Fruit fly (Drosophila melanogaster) whole organism, embryonic: ENCODE results near the gene CG14212.

Experiments used
- Atf3 ChIP-seq: fragments of 200-800 bp; sonication (Bioruptor generic); optimal IDR thresholded peaks from 3 replicates; lab custom pipeline; 2016; ENCODE audit warnings: missing biosample characterization, missing genetic modification characterization
- C15 ChIP-seq: fragments of 200-800 bp; sonication (Bioruptor generic); IDR thresholded peaks from 3 replicates; pipeline ENCODE4 v1.3.6; 2022; ENCODE audit warnings: missing biosample characterization, missing genetic modification characterization
- CG10274 ChIP-seq: fragments of 200-800 bp; sonication (Bioruptor generic); optimal IDR thresholded peaks from 3 replicates; lab custom pipeline; 2017; ENCODE audit warnings: missing biosample characterization, mild to moderate bottlenecking, missing genetic modification characterization
- CG10431 ChIP-seq: fragments of 200-800 bp; sonication (Bioruptor generic); optimal IDR thresholded peaks from 3 replicates; lab custom pipeline; 2018; ENCODE audit warnings: missing biosample characterization, mild to moderate bottlenecking, missing genetic modification characterization
- CG10654 ChIP-seq: fragments of 200-800 bp; sonication (Bioruptor generic); optimal IDR thresholded peaks from 2 replicates; lab custom pipeline; 2016; ENCODE audit warnings: missing biosample characterization, missing genetic modification characterization
- CG13624 ChIP-seq: fragments of 200-800 bp; sonication (Bioruptor generic); optimal IDR thresholded peaks from 2 replicates; lab custom pipeline; 2016; ENCODE audit warnings: missing biosample characterization, missing genetic modification characterization
- CG14050 ChIP-seq: fragments of 200-800 bp; sonication (Bioruptor generic); IDR thresholded peaks from 3 replicates; pipeline ENCODE4 v1.3.6; 2022; ENCODE audit warnings: missing biosample characterization, missing genetic modification characterization
- CG14710 ChIP-seq: fragments of 200-800 bp; sonication (Bioruptor generic); optimal IDR thresholded peaks from 3 replicates; lab custom pipeline; 2019; ENCODE audit warnings: missing biosample characterization, mild to moderate bottlenecking, missing genetic modification characterization, moderate library complexity
- CG14965 ChIP-seq: fragments of 200-800 bp; sonication (Bioruptor generic); optimal IDR thresholded peaks from 2 replicates; lab custom pipeline; 2016; ENCODE audit warnings: missing biosample characterization, missing genetic modification characterization, borderline replicate concordance
- CG30431 ChIP-seq: fragments of 200-800 bp; sonication (Bioruptor generic); optimal IDR thresholded peaks from 2 replicates; lab custom pipeline; 2017; ENCODE audit warnings: missing biosample characterization, missing genetic modification characterization
- CG34376 ChIP-seq: fragments of 200-800 bp; sonication (Bioruptor generic); optimal IDR thresholded peaks from 2 replicates; lab custom pipeline; 2018; ENCODE audit warnings: missing biosample characterization, mild to moderate bottlenecking, missing genetic modification characterization
- CG3726 ChIP-seq: fragments of 200-800 bp; sonication (Bioruptor generic); IDR thresholded peaks from 3 replicates; pipeline ENCODE4, ENCODE4 v1.3.6; 2022; ENCODE audit warnings: missing biosample characterization, missing genetic modification characterization
- CG3838 ChIP-seq: fragments of 200-800 bp; sonication (Bioruptor generic); optimal IDR thresholded peaks from 3 replicates; lab custom pipeline; 2016; ENCODE audit warnings: missing biosample characterization, missing genetic modification characterization
- CG4424 ChIP-seq: fragments of 200-800 bp; sonication (Bioruptor generic); optimal IDR thresholded peaks from 3 replicates; lab custom pipeline; 2016; ENCODE audit warnings: missing biosample characterization, missing genetic modification characterization
- CG6765 ChIP-seq: fragments of 200-800 bp; sonication (Bioruptor generic); optimal IDR thresholded peaks from 3 replicates; lab custom pipeline; 2017; ENCODE audit warnings: missing biosample characterization, mild to moderate bottlenecking, missing genetic modification characterization
- CG7271 ChIP-seq: fragments of 200-800 bp; sonication (Bioruptor generic); optimal IDR thresholded peaks from 2 replicates; lab custom pipeline; 2018; ENCODE audit warnings: missing biosample characterization, mild to moderate bottlenecking, missing genetic modification characterization, moderate library complexity
- CG7963 ChIP-seq: fragments of 200-800 bp; sonication (Bioruptor generic); IDR thresholded peaks from 3 replicates; pipeline ENCODE4 v1.3.6; 2022; ENCODE audit warnings: missing biosample characterization, missing genetic modification characterization; ENCODE audit not compliant: partially characterized antibody
- CG8388 ChIP-seq: fragments of 200-800 bp; sonication (Bioruptor generic); optimal IDR thresholded peaks from 2 replicates; lab custom pipeline; 2019; ENCODE audit warnings: missing biosample characterization, mild to moderate bottlenecking, missing genetic modification characterization, moderate library complexity
- Dref ChIP-seq: fragments of 200-800 bp; sonication (Bioruptor generic); IDR thresholded peaks from 2 replicates; pipeline ENCODE4 v1.3.6; 2022; ENCODE audit warnings: missing biosample characterization, missing genetic modification characterization
- E2f1 ChIP-seq: fragments of 200-800 bp; sonication (Bioruptor generic); IDR thresholded peaks from 2 replicates; pipeline ENCODE4 v1.3.6; 2022; ENCODE audit warnings: missing biosample characterization, missing genetic modification characterization
- Ets97D ChIP-seq: fragments of 200-800 bp; sonication (Bioruptor generic); optimal IDR thresholded peaks from 3 replicates; lab custom pipeline; 2016; ENCODE audit warnings: missing biosample characterization, missing genetic modification characterization
- Fer1 ChIP-seq: fragments of 200-800 bp; sonication (Bioruptor generic); optimal IDR thresholded peaks from 2 replicates; lab custom pipeline; 2017; ENCODE audit warnings: missing biosample characterization, mild to moderate bottlenecking, missing genetic modification characterization
- HHEX ChIP-seq: fragments of 200-800 bp; sonication (Bioruptor generic); optimal IDR thresholded peaks from 3 replicates; lab custom pipeline; 2017; ENCODE audit warnings: missing biosample characterization, mild to moderate bottlenecking, missing genetic modification characterization, missing genetic modification reagents
- Hmr ChIP-seq: fragments of 200-800 bp; sonication (Bioruptor generic); optimal IDR thresholded peaks from 3 replicates; lab custom pipeline; 2017; ENCODE audit warnings: mild to moderate bottlenecking, missing biosample characterization, missing genetic modification reagents, missing genetic modification characterization
- NC2α ChIP-seq: fragments of 200-800 bp; sonication (Bioruptor generic); optimal IDR thresholded peaks from 2 replicates; lab custom pipeline; 2016; ENCODE audit warnings: missing biosample characterization, missing genetic modification characterization
- Nf-YA ChIP-seq: fragments of 200-800 bp; sonication (Bioruptor generic); IDR thresholded peaks from 2 replicates; pipeline ENCODE4 v1.3.6; 2022; ENCODE audit warnings: missing biosample characterization, missing genetic modification characterization
- YL-1 ChIP-seq: fragments of 200-800 bp; sonication (Bioruptor generic); optimal IDR thresholded peaks from 3 replicates; lab custom pipeline; 2017; ENCODE audit warnings: missing biosample characterization, mild to moderate bottlenecking, missing genetic modification characterization
- ab ChIP-seq: fragments of 200-800 bp; sonication (Bioruptor generic); optimal IDR thresholded peaks from 2 replicates; lab custom pipeline; 2016; ENCODE audit warnings: missing biosample characterization, missing genetic modification characterization
- br ChIP-seq: fragments of >200 bp; optimal IDR thresholded peaks from 2 replicates; lab custom pipeline; 2017
- croc ChIP-seq: fragments of 200-800 bp; sonication (Bioruptor generic); conservative IDR thresholded peaks from 3 replicates; pipeline ENCODE4 v1.3.6; 2022; ENCODE audit warnings: missing biosample characterization, missing genetic modification characterization
- crp ChIP-seq, 2 experiments: fragments of 200-800 bp; sonication (Bioruptor generic); optimal IDR thresholded peaks; 2 replicates in 1 of 2; 3 replicates in 1 of 2; lab custom pipeline; 2017; ENCODE audit warnings: missing biosample characterization in 2 of 2, missing genetic modification characterization in 2 of 2, mild to moderate bottlenecking in 1 of 2, moderate library complexity in 1 of 2
- dan ChIP-seq: fragments of 200-800 bp; sonication (Bioruptor generic); IDR thresholded peaks from 2 replicates; pipeline ENCODE4 v1.3.6; 2022; ENCODE audit warnings: missing biosample characterization, missing genetic modification characterization
- dpn ChIP-seq, 2 experiments: fragments of 200-800 bp; sonication (Bioruptor generic); optimal IDR thresholded peaks; 3 replicates each; lab custom pipeline; 2016; ENCODE audit warnings: missing biosample characterization in 2 of 2, missing genetic modification characterization in 2 of 2
- en ChIP-seq: fragments of 200-800 bp; sonication (Bioruptor generic); optimal IDR thresholded peaks from 2 replicates; lab custom pipeline; 2016; ENCODE audit warnings: missing biosample characterization, missing genetic modification characterization
- eve ChIP-seq, 2 experiments: fragments of >200 bp; optimal IDR thresholded peaks; 2 replicates each; lab custom pipeline; 2017; ENCODE audit warnings: missing biosample characterization in 2 of 2, missing genetic modification characterization in 2 of 2
- exex ChIP-seq: fragments of 200-800 bp; sonication (Bioruptor generic); optimal IDR thresholded peaks from 4 replicates; lab custom pipeline; 2018; ENCODE audit warnings: missing biosample characterization, mild to moderate bottlenecking, missing genetic modification characterization, moderate library complexity
- h ChIP-seq: fragments of >200 bp; optimal IDR thresholded peaks from 2 replicates; lab custom pipeline; 2017
- hb ChIP-seq: fragments of 200-800 bp; sonication (Bioruptor generic); IDR thresholded peaks from 3 replicates; pipeline ENCODE4 v1.3.6; 2022; ENCODE audit warnings: missing biosample characterization, missing genetic modification characterization; ENCODE audit not compliant: partially characterized antibody
- insv ChIP-seq, 2 experiments: fragments of 200-800 bp; sonication (Bioruptor generic); optimal IDR thresholded peaks; 3 replicates each; lab custom pipeline; 2016 to 2018; ENCODE audit warnings: missing biosample characterization in 2 of 2, missing genetic modification characterization in 2 of 2
- mam ChIP-seq: fragments of 200-800 bp; sonication (Bioruptor generic); optimal IDR thresholded peaks from 3 replicates; lab custom pipeline; 2016; ENCODE audit warnings: missing biosample characterization, missing genetic modification characterization
- repo ChIP-seq: fragments of 200-800 bp; sonication (Bioruptor generic); optimal IDR thresholded peaks from 2 replicates; lab custom pipeline; 2016; ENCODE audit warnings: missing biosample characterization, missing genetic modification characterization
- rib ChIP-seq: fragments of 200-800 bp; sonication (Bioruptor generic); IDR thresholded peaks from 2 replicates; pipeline ENCODE4 v1.3.6; 2022; ENCODE audit warnings: missing biosample characterization, missing genetic modification characterization
- salm ChIP-seq: fragments of 200-800 bp; sonication (Bioruptor generic); optimal IDR thresholded peaks from 2 replicates; lab custom pipeline; 2018; ENCODE audit warnings: missing biosample characterization, mild to moderate bottlenecking, missing genetic modification characterization
- sc ChIP-seq, 3 experiments: fragments of >200 bp in 2 of 3; fragments of 200-800 bp in 1 of 3; sonication (Bioruptor generic) in 1 of 3; optimal IDR thresholded peaks; 2 replicates in 2 of 3; 3 replicates in 1 of 3; lab custom pipeline; 2017; ENCODE audit warnings: mild to moderate bottlenecking in 1 of 3, missing biosample characterization in 1 of 3, missing genetic modification characterization in 1 of 3, missing genetic modification reagents in 1 of 3
- seq ChIP-seq: fragments of 200-800 bp; sonication (Bioruptor generic); IDR thresholded peaks from 2 replicates; pipeline ENCODE4 v1.3.6; 2022; ENCODE audit warnings: missing biosample characterization, missing genetic modification characterization
- slbo ChIP-seq: fragments of 200-800 bp; sonication (Bioruptor generic); IDR thresholded peaks from 2 replicates; pipeline ENCODE4 v1.3.6; 2022; ENCODE audit warnings: missing biosample characterization, missing genetic modification characterization
- sug ChIP-seq: fragments of 200-800 bp; optimal IDR thresholded peaks from 2 replicates; lab custom pipeline; 2019; ENCODE audit warnings: missing biosample characterization, mild to moderate bottlenecking, missing genetic modification characterization, moderate library complexity
- trem ChIP-seq: fragments of 200-800 bp; optimal IDR thresholded peaks from 3 replicates; lab custom pipeline; 2019; ENCODE audit warnings: missing biosample characterization, mild to moderate bottlenecking, missing genetic modification characterization, moderate library complexity
- tx ChIP-seq: fragments of 200-800 bp; sonication (Bioruptor generic); optimal IDR thresholded peaks from 2 replicates; lab custom pipeline; 2016; ENCODE audit warnings: missing biosample characterization, missing genetic modification characterization
- usp ChIP-seq: fragments of >200 bp; optimal IDR thresholded peaks from 2 replicates; lab custom pipeline; 2017; ENCODE audit warnings: missing biosample characterization, missing genetic modification characterization
- vvl ChIP-seq: fragments of 200-800 bp; sonication (Bioruptor generic); IDR thresholded peaks from 2 replicates; pipeline ENCODE4 v1.3.6; 2022; ENCODE audit warnings: missing biosample characterization, missing genetic modification characterization

Gene CG14212

DNA sequence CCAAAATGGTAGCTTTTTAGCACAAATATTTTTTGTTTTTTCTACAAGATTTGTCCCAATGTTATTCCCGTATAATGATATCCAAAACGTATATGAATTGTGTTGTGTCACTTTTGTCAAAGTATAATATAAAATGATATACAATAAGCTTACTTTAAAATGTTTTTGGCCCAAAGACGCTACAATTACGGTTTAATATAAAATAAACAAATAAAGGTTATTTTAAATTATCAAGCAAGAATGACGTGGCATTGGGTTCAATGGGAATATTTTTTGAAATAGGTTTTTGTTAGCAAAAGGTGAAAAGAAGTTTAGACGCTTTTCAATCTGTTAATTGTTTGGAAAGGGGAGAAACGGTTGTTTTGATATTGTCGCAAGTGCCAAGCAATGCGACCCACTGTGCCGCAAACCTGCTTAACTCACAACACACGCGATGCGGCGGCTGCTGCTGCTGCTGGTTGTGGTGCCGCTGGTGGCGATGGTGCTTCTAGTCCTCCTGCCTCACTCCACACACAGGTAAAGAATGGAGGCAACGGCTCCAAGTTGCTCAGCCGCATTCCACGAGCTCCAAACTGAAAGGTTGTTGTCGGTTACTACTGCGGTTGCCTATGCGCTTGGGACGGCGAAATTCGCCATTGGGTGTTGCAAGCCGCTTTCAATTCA lies 37.8 kb downstream of the CG14212 start (continued):
- no peak for TF ChIP-seq sug
- no peak for TF ChIP-seq insv (GFP tag; optimal IDR thresholded peaks at IDR 0.05; lab: Kevin White, UChicago)
- no peak; the same call in 2 of the 3 replicates for TF ChIP-seq croc (GFP tag; lab: Robert Waterston, UW)
- TF ChIP-seq Fer1 (GFP tag; lab: Kevin White, UChicago): no peak
- no peak for TF ChIP-seq Atf3 (GFP tag; lab: Kevin White, UChicago)
- peak; percentile 42 for TF ChIP-seq CG6765
- peak in 1 of 2 experiments; percentile 1 for TF ChIP-seq crp (GFP tag; optimal IDR thresholded peaks at IDR 0.05; lab: Kevin White, UChicago)
- TF ChIP-seq seq (GFP tag; lab: Robert Waterston, UW): no peak
- TF ChIP-seq Dref: no peak
- no peak for TF ChIP-seq mam
- no peak for TF ChIP-seq exex (tag; lab: Kevin White, UChicago)
- TF ChIP-seq tx (GFP tag; lab: Kevin White, UChicago): no peak
- no peak for TF ChIP-seq CG13624 (GFP tag; lab: Kevin White, UChicago)
- TF ChIP-seq dpn (GFP tag; optimal IDR thresholded peaks at IDR 0.05; lab: Kevin White, UChicago): peak; percentile 14 to 38
- no peak; the same call in 1 of the 2 replicates for TF ChIP-seq slbo (GFP tag; lab: Robert Waterston, UW)
- TF ChIP-seq CG3838 (GFP tag; lab: Kevin White, UChicago): no peak
- TF ChIP-seq eve (GFP tag; optimal IDR thresholded peaks at IDR 0.05; lab: Kevin White, UChicago): no peak
- no peak for TF ChIP-seq rib
- no peak for TF ChIP-seq dan (GFP tag; lab: Robert Waterston, UW)
- TF ChIP-seq C15 (GFP tag; lab: Robert Waterston, UW): no peak
- TF ChIP-seq CG7271 (tag; lab: Kevin White, UChicago): no peak
- peak; percentile 53 for TF ChIP-seq Hmr
- peak; percentile 39 for TF ChIP-seq CG8388 (GFP tag; lab: Kevin White, UChicago)
- TF ChIP-seq h (lab: Kevin White, UChicago): no peak
- peak; percentile 25 for TF ChIP-seq CG10274 (GFP tag; lab: Kevin White, UChicago)
- TF ChIP-seq CG4424 (GFP tag; lab: Kevin White, UChicago): peak; percentile 45
- no peak for TF ChIP-seq hb
- TF ChIP-seq vvl (GFP tag; lab: Robert Waterston, UW): no peak
- peak; percentile 4 for TF ChIP-seq ab (GFP tag; lab: Kevin White, UChicago)
- TF ChIP-seq NC2α: no peak
- no peak for TF ChIP-seq CG14965 (GFP tag; lab: Kevin White, UChicago)
- no peak for TF ChIP-seq usp (GFP tag; lab: Kevin White, UChicago)
- no peak for TF ChIP-seq YL-1 (GFP tag; lab: Kevin White, UChicago)
- no peak for TF ChIP-seq CG10654
- TF ChIP-seq trem: peak; percentile 17
- no peak for TF ChIP-seq CG7963
- no peak for TF ChIP-seq Nf-YA (GFP tag; lab: Robert Waterston, UW)
- no peak for TF ChIP-seq CG14050 (GFP tag; lab: Robert Waterston, UW)
- peak; percentile 58 for TF ChIP-seq CG34376
- TF ChIP-seq E2f1 (GFP tag; lab: Robert Waterston, UW): no peak
- no peak for TF ChIP-seq sc (optimal IDR thresholded peaks at IDR 0.05; lab: Kevin White, UChicago)
- TF ChIP-seq sc (GFP tag; optimal IDR thresholded peaks at IDR 0.05; lab: Kevin White, UChicago): peak; percentile 24
- no peak for TF ChIP-seq HHEX (GFP tag; lab: Kevin White, UChicago)
- no peak for TF ChIP-seq salm (tag; lab: Kevin White, UChicago)
- peak; percentile 4 for TF ChIP-seq CG30431
- no peak for TF ChIP-seq en
- TF ChIP-seq Ets97D (GFP tag; lab: Kevin White, UChicago): no peak
- TF ChIP-seq br: no peak
- no peak for TF ChIP-seq repo (GFP tag; lab: Kevin White, UChicago)
- no peak for TF ChIP-seq CG10431 (GFP tag; lab: Kevin White, UChicago)
- peak; percentile 43 for TF ChIP-seq CG14710 (tag; lab: Kevin White, UChicago)
- no peak for TF ChIP-seq CG3726 (GFP tag; lab: Robert Waterston, UW)
